Fruit fly (Drosophila melanogaster) whole organism, pupa: ENCODE results near the gene Trmt61.
A peak's percentile ranks its signal among the peaks of the same experiment; 100 is the strongest.

Experiments used
- CG10348 ChIP-seq: fragments of 200-800 bp; sonication (Bioruptor generic); IDR thresholded peaks from 2 replicates; pipeline ENCODE4 v1.3.6; 2022; ENCODE audit warnings: missing biosample characterization, missing genetic modification characterization
- CG12605 ChIP-seq: fragments of 200-800 bp; sonication (Bioruptor generic); IDR thresholded peaks from 2 replicates; pipeline ENCODE4 v1.3.6; 2022; ENCODE audit warnings: missing biosample characterization, missing genetic modification characterization
- CG13204 ChIP-seq: fragments of 200-800 bp; sonication (Bioruptor generic); optimal IDR thresholded peaks from 2 replicates; lab custom pipeline; 2018; ENCODE audit warnings: missing biosample characterization, mild to moderate bottlenecking, missing genetic modification characterization, moderate library complexity
- CG14655 ChIP-seq: fragments of 200-800 bp; sonication (Bioruptor generic); optimal IDR thresholded peaks from 3 replicates; lab custom pipeline; 2017; ENCODE audit warnings: mild to moderate bottlenecking, missing biosample characterization, missing genetic modification reagents, missing genetic modification characterization
- CG15710 ChIP-seq: fragments of 200-800 bp; sonication (Bioruptor generic); optimal IDR thresholded peaks from 2 replicates; lab custom pipeline; 2018; ENCODE audit warnings: missing biosample characterization, mild to moderate bottlenecking, missing genetic modification characterization, moderate library complexity
- CG17806 ChIP-seq: fragments of 200-800 bp; sonication (Bioruptor generic); optimal IDR thresholded peaks from 2 replicates; lab custom pipeline; 2018; ENCODE audit warnings: missing biosample characterization, mild to moderate bottlenecking, missing genetic modification characterization, moderate library complexity
- CG32121 ChIP-seq: fragments of 200-800 bp; sonication (Bioruptor generic); IDR thresholded peaks from 2 replicates; pipeline ENCODE4 v1.3.6; 2022; ENCODE audit warnings: missing biosample characterization, missing genetic modification characterization
- CG34367 ChIP-seq: fragments of 200-800 bp; sonication (Bioruptor generic); optimal IDR thresholded peaks from 2 replicates; lab custom pipeline; 2018; ENCODE audit warnings: missing biosample characterization, mild to moderate bottlenecking, missing genetic modification characterization
- CG4496 ChIP-seq: fragments of 200-800 bp; sonication (Bioruptor generic); IDR thresholded peaks from 3 replicates; pipeline ENCODE4 v1.3.6; 2022; ENCODE audit warnings: missing biosample characterization, missing genetic modification characterization
- CG8159 ChIP-seq: fragments of 200-800 bp; sonication (Bioruptor generic); optimal IDR thresholded peaks from 3 replicates; lab custom pipeline; 2018; ENCODE audit warnings: missing biosample characterization, mild to moderate bottlenecking, missing genetic modification characterization, moderate library complexity
- CG8301 ChIP-seq: fragments of 200-800 bp; sonication (Bioruptor generic); optimal IDR thresholded peaks from 2 replicates; lab custom pipeline; 2018; ENCODE audit warnings: missing biosample characterization, mild to moderate bottlenecking, missing genetic modification characterization
- CG9948 ChIP-seq: fragments of 200-800 bp; sonication (Bioruptor generic); optimal IDR thresholded peaks from 2 replicates; lab custom pipeline; 2018; ENCODE audit warnings: missing biosample characterization, mild to moderate bottlenecking, missing genetic modification characterization, moderate library complexity
- D1 ChIP-seq: fragments of 200-800 bp; sonication (Bioruptor generic); optimal IDR thresholded peaks from 2 replicates; lab custom pipeline; 2018; ENCODE audit warnings: missing biosample characterization, mild to moderate bottlenecking, missing genetic modification characterization, moderate library complexity
- EcR ChIP-seq: fragments of 200-800 bp; sonication (Bioruptor generic); optimal IDR thresholded peaks from 3 replicates; lab custom pipeline; 2019; ENCODE audit warnings: missing biosample characterization, missing genetic modification characterization, mild to moderate bottlenecking, moderate library complexity, missing genetic modification reagents
- Ets98B ChIP-seq: fragments of 200-800 bp; sonication (Bioruptor generic); IDR thresholded peaks from 2 replicates; pipeline ENCODE4 v1.3.6; 2022; ENCODE audit warnings: missing biosample characterization, missing genetic modification characterization
- Pif1A ChIP-seq: fragments of 200-800 bp; sonication (Bioruptor generic); optimal IDR thresholded peaks from 3 replicates; lab custom pipeline; 2016; ENCODE audit warnings: missing biosample characterization, missing genetic modification characterization
- Pif1B ChIP-seq: fragments of 200-800 bp; sonication (Bioruptor generic); optimal IDR thresholded peaks from 3 replicates; lab custom pipeline; 2016; ENCODE audit warnings: missing biosample characterization, missing genetic modification characterization
- Snoo ChIP-seq: fragments of 200-800 bp; sonication (Bioruptor generic); optimal IDR thresholded peaks from 3 replicates; lab custom pipeline; 2017; ENCODE audit warnings: missing biosample characterization, mild to moderate bottlenecking, missing genetic modification characterization, inconsistent platforms
- fd96Ca ChIP-seq: fragments of 200-800 bp; sonication (Bioruptor generic); IDR thresholded peaks from 3 replicates; pipeline ENCODE4 v1.3.6; 2022; ENCODE audit warnings: missing biosample characterization, missing genetic modification characterization
- gl ChIP-seq: fragments of 200-800 bp; sonication (Bioruptor generic); optimal IDR thresholded peaks from 2 replicates; lab custom pipeline; 2018; ENCODE audit warnings: missing biosample characterization, mild to moderate bottlenecking, missing genetic modification characterization
- rn ChIP-seq: fragments of 200-800 bp; sonication (Bioruptor generic); IDR thresholded peaks from 2 replicates; pipeline ENCODE4 v1.3.6; 2022; ENCODE audit warnings: missing biosample characterization, missing genetic modification characterization

Trmt61 gene

DNA sequence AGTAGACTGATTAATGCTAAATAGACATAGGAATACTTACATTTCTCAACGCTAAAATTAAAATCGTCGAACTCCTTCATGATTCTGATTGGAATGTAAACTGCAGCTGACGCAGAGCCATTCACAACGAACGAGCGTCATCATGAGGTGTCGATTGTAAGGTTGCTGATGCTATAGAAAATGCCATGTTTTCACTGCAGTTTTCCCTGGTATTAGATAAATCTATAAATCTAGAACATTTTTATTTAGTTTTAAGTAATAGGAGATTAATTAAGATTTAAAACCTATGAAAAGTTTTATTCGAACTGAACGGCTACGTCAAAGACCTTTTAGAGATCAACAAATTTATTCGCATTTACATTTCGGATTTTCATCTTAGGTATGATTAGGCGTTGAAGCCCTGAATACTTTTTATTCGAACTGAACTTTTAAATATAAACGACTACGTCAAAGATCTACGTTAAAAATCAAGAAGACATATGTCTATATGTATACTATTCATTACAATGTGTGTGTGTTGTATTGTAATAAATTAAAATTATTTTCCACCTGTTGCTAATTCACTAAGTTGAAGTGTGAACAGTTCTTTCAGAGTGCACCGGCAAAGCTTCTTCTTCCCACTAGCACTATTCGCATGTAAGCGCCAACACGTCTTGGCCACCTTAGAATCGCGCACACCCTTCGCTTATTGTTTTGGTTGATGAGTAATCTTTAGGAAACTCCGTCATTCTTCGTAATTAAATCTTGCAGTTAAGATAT lies 7.0 kb upstream of the Trmt61 start, which contains the start of the genes Exo84 and Vps2:
Gene Exo84 (minus strand): TSS at position 108 of the 759 bp plus-strand sequence.
Gene Vps2 (plus strand): TSS at position 672 of the 759 bp plus-strand sequence.
- TF ChIP-seq rn (GFP tag; lab: Robert Waterston, UW) (no peak), CG15710 (tag; lab: Kevin White, UChicago) (peak; percentile 53), CG32121 (GFP tag; lab: Robert Waterston, UW) (no peak), CG17806 (peak; percentile 24), CG9948 (peak; percentile 47), EcR (no peak), CG8301 (tag; lab: Kevin White, UChicago) (no peak), CG10348 (GFP tag; lab: Robert Waterston, UW) (0 out of 2 replicates have a peak, but pooled peaks have one; percentile 27), CG8159 (no peak), Snoo (tag; lab: Kevin White, UChicago) (peak; percentile 7), D1 (tag; lab: Kevin White, UChicago) (no peak), CG12605 (GFP tag; lab: Robert Waterston, UW) (no peak), CG34367 (peak; percentile 26), fd96Ca (GFP tag; lab: Robert Waterston, UW) (no peak), CG14655 (no peak), Pif1B (GFP tag; lab: Kevin White, UChicago) (no peak), gl (no peak), CG13204 (GFP tag; lab: Kevin White, UChicago) (no peak)

DNA sequence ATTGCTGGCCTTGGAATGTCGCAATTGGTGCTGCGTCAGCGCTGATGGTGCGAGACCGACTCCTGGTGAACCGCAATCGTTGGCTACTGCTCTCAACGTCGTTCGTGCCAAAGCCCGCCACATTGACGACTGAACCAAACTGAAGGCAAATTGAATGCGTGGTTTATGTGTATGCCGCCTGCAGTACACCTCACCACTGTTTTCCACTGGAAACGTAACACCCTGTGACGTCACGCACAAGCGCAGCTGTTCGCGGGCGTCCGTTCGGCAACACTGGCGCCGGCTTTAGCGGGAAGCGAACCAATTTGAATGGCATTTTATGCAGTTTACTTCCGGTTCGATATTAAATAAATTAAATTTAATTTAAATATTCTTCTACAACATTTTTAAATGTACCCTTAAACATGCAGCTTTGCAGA lies 4.1 kb upstream of the Trmt61 start, which contains the start of gene Cmpk:
Gene Cmpk (minus strand): TSS at position 225 of the 419 bp plus-strand sequence.
- TF ChIP-seq fd96Ca (GFP tag; lab: Robert Waterston, UW) (no peak; the same call in 2 of the 3 replicates), CG14655 (no peak), CG8301 (tag; lab: Kevin White, UChicago) (no peak), D1 (tag; lab: Kevin White, UChicago) (no peak), CG12605 (GFP tag; lab: Robert Waterston, UW) (peak; percentile 53; the same call in 1 of the 2 replicates), CG4496 (GFP tag; lab: Robert Waterston, UW) (peak; percentile 59; the same call in 1 of the 3 replicates), CG13204 (GFP tag; lab: Kevin White, UChicago) (no peak), CG9948 (peak; percentile 1), EcR (peak; percentile 66), Pif1A (GFP tag; lab: Kevin White, UChicago) (no peak), CG10348 (GFP tag; lab: Robert Waterston, UW) (no peak), Ets98B (GFP tag; lab: Robert Waterston, UW) (peak; percentile 70), gl (peak; percentile 47), Pif1B (GFP tag; lab: Kevin White, UChicago) (no peak), CG34367 (peak; percentile 14), CG17806 (no peak), rn (GFP tag; lab: Robert Waterston, UW) (no peak), Snoo (tag; lab: Kevin White, UChicago) (peak; percentile 83), CG15710 (tag; lab: Kevin White, UChicago) (peak; percentile 33), CG32121 (GFP tag; lab: Robert Waterston, UW) (peak; percentile 64), CG8159 (peak; percentile 47)
- TF ChIP-seq, all 21 proteins: peak for 11

- TF ChIP-seq CG32121 (GFP tag; lab: Robert Waterston, UW): no peak
These were observed 2.9 kb upstream of the Trmt61 start, which contains the start of the genes Sld5 and CG14543 for dm6 chr3R:26056381-26056780. Gene Sld5 (minus strand): TSS chr3R:26056547. Gene CG14543 (plus strand): TSS chr3R:26056630.

DNA sequence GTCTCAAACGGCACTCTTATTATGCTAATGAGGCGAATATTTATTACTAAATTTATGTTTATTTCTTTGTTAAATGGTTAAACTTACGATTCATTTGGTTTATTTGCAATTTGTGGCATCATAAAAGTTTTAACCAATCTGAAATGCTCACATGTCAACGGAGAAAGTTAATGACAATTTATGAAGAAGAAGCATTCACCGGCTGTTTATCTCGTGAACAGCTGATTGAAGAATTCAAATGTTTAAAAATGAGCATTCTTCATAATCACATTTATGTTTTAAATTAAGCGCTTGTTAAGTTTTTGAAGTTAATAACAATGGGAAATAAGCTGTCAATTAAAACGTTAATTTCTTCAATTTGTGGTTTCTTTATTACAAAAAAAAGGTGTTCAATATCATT lies 1.2 kb upstream of the Trmt61 start, which contains the start of the genes PIG-P and Tcs6:
Gene PIG-P (minus strand): TSS at position 158 of the 400 bp plus-strand sequence.
Gene Tcs6 (minus strand): TSS at position 158 of the 400 bp plus-strand sequence.
- TF ChIP-seq D1 (tag; lab: Kevin White, UChicago) (no peak), CG10348 (GFP tag; lab: Robert Waterston, UW) (no peak), Pif1A (GFP tag; lab: Kevin White, UChicago) (no peak), CG13204 (GFP tag; lab: Kevin White, UChicago) (no peak), gl (no peak)

- no peak for TF ChIP-seq EcR
These were observed 3.6 kb downstream of the Trmt61 start, which contains the start of gene CG14551 for dm6 chr3R:26062911-26063310. Gene CG14551 (minus strand): TSS chr3R:26063011.

DNA sequence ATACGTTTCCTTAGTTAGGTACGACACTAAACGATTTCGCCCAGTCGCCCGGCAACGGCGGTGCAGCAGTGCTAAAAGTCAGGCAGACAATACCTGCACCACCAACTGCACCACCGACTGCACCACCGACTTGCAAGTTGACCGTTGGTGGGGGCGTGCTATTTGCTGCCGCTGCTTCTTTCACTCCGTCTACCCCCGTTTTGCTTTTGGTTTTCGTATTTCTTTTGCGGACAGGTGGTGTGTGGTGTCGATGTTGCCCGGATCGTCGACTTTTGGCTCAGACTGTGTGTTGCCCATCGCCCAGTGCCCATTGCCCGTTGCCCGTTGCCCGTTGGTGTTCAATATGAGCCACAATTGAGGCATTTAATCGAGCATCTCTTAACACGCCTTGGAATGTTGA lies 5.4 kb downstream of the Trmt61 start:
- TF ChIP-seq CG8159 (no peak), CG13204 (GFP tag; lab: Kevin White, UChicago) (peak; percentile 66)

dm6 chr3R:26068135-26068534 lies 8.8 kb downstream of the Trmt61 start:
- TF ChIP-seq CG34367: peak; percentile 25
- no peak for TF ChIP-seq Pif1A (GFP tag; lab: Kevin White, UChicago)
- peak; percentile 58 for TF ChIP-seq CG14655
- peak; percentile 27 for TF ChIP-seq CG8301 (tag; lab: Kevin White, UChicago)
- peak; percentile 12 for TF ChIP-seq Snoo (tag; lab: Kevin White, UChicago)
- TF ChIP-seq gl: no peak
- no peak for TF ChIP-seq fd96Ca (GFP tag; lab: Robert Waterston, UW)
- no peak for TF ChIP-seq Ets98B (GFP tag; lab: Robert Waterston, UW)
- TF ChIP-seq CG4496 (GFP tag; lab: Robert Waterston, UW): no peak
- TF ChIP-seq EcR: no peak
- TF ChIP-seq CG13204 (GFP tag; lab: Kevin White, UChicago): no peak
- TF ChIP-seq CG17806: peak; percentile 43
- TF ChIP-seq CG12605 (GFP tag; lab: Robert Waterston, UW): no peak
- no peak for TF ChIP-seq rn (GFP tag; lab: Robert Waterston, UW)
- TF ChIP-seq D1 (tag; lab: Kevin White, UChicago): no peak
- TF ChIP-seq CG8159: peak; percentile 60
- TF ChIP-seq CG9948: peak; percentile 40
- no peak for TF ChIP-seq CG10348 (GFP tag; lab: Robert Waterston, UW)
- no peak for TF ChIP-seq CG32121 (GFP tag; lab: Robert Waterston, UW)
- peak; percentile 15 for TF ChIP-seq Pif1B (GFP tag; lab: Kevin White, UChicago)
- TF ChIP-seq CG15710 (tag; lab: Kevin White, UChicago): peak; percentile 39
